Fruit fly (Drosophila melanogaster) whole organism, embryonic: Measurements from ENCODE around the gene CG34163.
A peak's percentile ranks its signal among the peaks of the same experiment; 100 is the strongest.

Experiments used
- Atf-2 ChIP-seq: fragments of 200-800 bp; sonication (Bioruptor generic); optimal IDR thresholded peaks from 2 replicates; lab custom pipeline; 2016; ENCODE audit warnings: missing biosample characterization, missing genetic modification characterization
- Bteb2 ChIP-seq: fragments of 200-800 bp; sonication (Bioruptor generic); optimal IDR thresholded peaks from 2 replicates; lab custom pipeline; 2016; ENCODE audit warnings: missing biosample characterization, missing genetic modification characterization
- CG10274 ChIP-seq: fragments of 200-800 bp; sonication (Bioruptor generic); optimal IDR thresholded peaks from 3 replicates; lab custom pipeline; 2017; ENCODE audit warnings: missing biosample characterization, mild to moderate bottlenecking, missing genetic modification characterization
- CG10366 ChIP-seq: fragments of 200-800 bp; sonication (Bioruptor generic); IDR thresholded peaks from 2 replicates; pipeline ENCODE4 v1.3.6; 2022; ENCODE audit warnings: missing biosample characterization, missing genetic modification characterization
- CG11560 ChIP-seq: fragments of 200-800 bp; sonication (Bioruptor generic); IDR thresholded peaks from 3 replicates; pipeline ENCODE4 v1.3.6; 2022; ENCODE audit warnings: missing biosample characterization, missing genetic modification characterization
- CG12942 ChIP-seq: fragments of 200-800 bp; sonication (Bioruptor generic); optimal IDR thresholded peaks from 3 replicates; lab custom pipeline; 2016; ENCODE audit warnings: missing biosample characterization, missing genetic modification characterization
- CG13287 ChIP-seq: fragments of 200-800 bp; sonication (Bioruptor generic); IDR thresholded peaks from 2 replicates; pipeline ENCODE4 v1.3.6; 2022; ENCODE audit warnings: missing biosample characterization, missing genetic modification characterization; ENCODE audit not compliant: partially characterized antibody
- CG17361 ChIP-seq: fragments of 200-800 bp; sonication (Bioruptor generic); IDR thresholded peaks from 3 replicates; pipeline ENCODE4 v1.3.6; 2022; ENCODE audit warnings: missing biosample characterization, missing genetic modification characterization
- CG17385 ChIP-seq: fragments of 200-800 bp; sonication (Bioruptor generic); optimal IDR thresholded peaks from 3 replicates; lab custom pipeline; 2018; ENCODE audit warnings: missing biosample characterization, mild to moderate bottlenecking, missing genetic modification characterization
- CG17568 ChIP-seq: fragments of 200-800 bp; sonication (Bioruptor generic); optimal IDR thresholded peaks from 2 replicates; lab custom pipeline; 2018; ENCODE audit warnings: missing biosample characterization, mild to moderate bottlenecking, missing genetic modification characterization, moderate library complexity
- CG17829 ChIP-seq: fragments of 200-800 bp; optimal IDR thresholded peaks from 2 replicates; lab custom pipeline; 2019; ENCODE audit warnings: missing biosample characterization, mild to moderate bottlenecking, missing genetic modification characterization, moderate library complexity
- CG18619 ChIP-seq: fragments of 200-800 bp; sonication (Bioruptor generic); optimal IDR thresholded peaks from 3 replicates; lab custom pipeline; 2017; ENCODE audit warnings: missing biosample characterization, mild to moderate bottlenecking, missing genetic modification characterization
- CG30431 ChIP-seq: fragments of 200-800 bp; sonication (Bioruptor generic); optimal IDR thresholded peaks from 2 replicates; lab custom pipeline; 2017; ENCODE audit warnings: missing biosample characterization, missing genetic modification characterization
- CG3163 ChIP-seq: fragments of 200-800 bp; sonication (Bioruptor generic); optimal IDR thresholded peaks from 3 replicates; lab custom pipeline; 2016; ENCODE audit warnings: missing biosample characterization, missing genetic modification characterization
- CG6175 ChIP-seq: fragments of 200-800 bp; sonication (Bioruptor generic); IDR thresholded peaks from 3 replicates; pipeline ENCODE4 v1.3.6; 2022; ENCODE audit warnings: missing biosample characterization, missing genetic modification characterization
- CG6654 ChIP-seq: fragments of 200-800 bp; sonication (Bioruptor generic); optimal IDR thresholded peaks from 2 replicates; lab custom pipeline; 2017; ENCODE audit warnings: missing biosample characterization, mild to moderate bottlenecking, missing genetic modification characterization
- CG7556 ChIP-seq: fragments of 200-800 bp; sonication (Bioruptor generic); optimal IDR thresholded peaks from 2 replicates; lab custom pipeline; 2017; ENCODE audit warnings: missing biosample characterization, mild to moderate bottlenecking, missing genetic modification characterization
- CG7745 ChIP-seq: fragments of 200-800 bp; sonication (Bioruptor generic); optimal IDR thresholded peaks from 2 replicates; lab custom pipeline; 2018; ENCODE audit warnings: missing biosample characterization, mild to moderate bottlenecking, missing genetic modification characterization, moderate library complexity
- CkIIα-i1 ChIP-seq: fragments of 200-800 bp; sonication (Bioruptor generic); IDR thresholded peaks from 2 replicates; pipeline ENCODE4 v1.3.6; 2022; ENCODE audit warnings: missing biosample characterization, missing genetic modification characterization
- D19A ChIP-seq: fragments of 200-800 bp; optimal IDR thresholded peaks from 3 replicates; lab custom pipeline; 2019; ENCODE audit warnings: missing biosample characterization, mild to moderate bottlenecking, missing genetic modification characterization, moderate library complexity
- Eip74EF ChIP-seq, 2 experiments: fragments of 200-800 bp in 1 of 2; fragments of >200 bp in 1 of 2; sonication (Bioruptor generic) in 1 of 2; optimal IDR thresholded peaks; 2 replicates each; lab custom pipeline; 2017 to 2019; ENCODE audit warnings: missing biosample characterization in 2 of 2, missing genetic modification characterization in 2 of 2, mild to moderate bottlenecking in 1 of 2, moderate library complexity in 1 of 2
- Gsc ChIP-seq: fragments of 200-800 bp; sonication (Bioruptor generic); IDR thresholded peaks from 2 replicates; pipeline ENCODE4 v1.3.6; 2022; ENCODE audit warnings: missing biosample characterization, missing genetic modification characterization
- Hr78 ChIP-seq, 2 experiments: fragments of 200-800 bp in 1 of 2; fragments of >200 bp in 1 of 2; sonication (Bioruptor generic) in 1 of 2; optimal IDR thresholded peaks; 2 replicates each; lab custom pipeline; 2017 to 2019; ENCODE audit warnings: missing biosample characterization in 2 of 2, missing genetic modification characterization in 2 of 2, mild to moderate bottlenecking in 1 of 2, moderate library complexity in 1 of 2
- Lhr ChIP-seq: fragments of 200-800 bp; sonication (Bioruptor generic); optimal IDR thresholded peaks from 3 replicates; lab custom pipeline; 2017; ENCODE audit warnings: mild to moderate bottlenecking, missing biosample characterization, missing genetic modification reagents, missing genetic modification characterization
- Med ChIP-seq: fragments of 200-800 bp; sonication (Bioruptor generic); peaks from one replicate; lab custom pipeline; 2016; ENCODE audit warnings: missing biosample characterization, missing genetic modification characterization, mild to moderate bottlenecking, inconsistent platforms, moderate library complexity
- Mrtf ChIP-seq: fragments of 200-800 bp; sonication (Bioruptor generic); IDR thresholded peaks from 3 replicates; pipeline ENCODE4 v1.3.6; 2022; ENCODE audit warnings: missing biosample characterization, missing genetic modification characterization
- Neu2 ChIP-seq: fragments of 200-800 bp; sonication (Bioruptor generic); optimal IDR thresholded peaks from 3 replicates; lab custom pipeline; 2016; ENCODE audit warnings: missing biosample characterization, missing genetic modification characterization, borderline replicate concordance
- Opbp ChIP-seq: fragments of 200-800 bp; sonication (Bioruptor generic); IDR thresholded peaks from 3 replicates; pipeline ENCODE4 v1.3.6; 2022; ENCODE audit warnings: missing biosample characterization, missing genetic modification characterization; ENCODE audit not compliant: partially characterized antibody
- Ravus ChIP-seq: fragments of 200-800 bp; sonication (Bioruptor generic); IDR thresholded peaks from 2 replicates; pipeline ENCODE4 v1.3.6; 2022; ENCODE audit warnings: missing biosample characterization, missing genetic modification characterization
- Sox102F ChIP-seq: fragments of 200-800 bp; sonication (Bioruptor generic); optimal IDR thresholded peaks from 2 replicates; lab custom pipeline; 2018; ENCODE audit warnings: missing biosample characterization, mild to moderate bottlenecking, missing genetic modification characterization, moderate library complexity
- Stat92E ChIP-seq, 3 experiments: fragments of >200 bp in 2 of 3; fragments of 200-800 bp in 1 of 3; sonication (Bioruptor generic) in 1 of 3; optimal IDR thresholded peaks; 2 replicates each; lab custom pipeline; 2017 to 2019; ENCODE audit warnings: missing biosample characterization in 3 of 3, missing genetic modification characterization in 3 of 3, mild to moderate bottlenecking in 1 of 3, moderate library complexity in 1 of 3
- ap ChIP-seq: fragments of 200-800 bp; sonication (Bioruptor generic); IDR thresholded peaks from 2 replicates; pipeline ENCODE4 v1.3.6; 2022; ENCODE audit warnings: missing biosample characterization, missing genetic modification characterization
- bsh ChIP-seq, 2 experiments: fragments of 200-800 bp; sonication (Bioruptor generic); optimal IDR thresholded peaks; 2 replicates each; lab custom pipeline; 2017 to 2018; ENCODE audit warnings: mild to moderate bottlenecking in 2 of 2, missing biosample characterization in 2 of 2, missing genetic modification characterization in 2 of 2, moderate library complexity in 1 of 2
- cad ChIP-seq: fragments of >200 bp; optimal IDR thresholded peaks from 2 replicates; lab custom pipeline; 2017; ENCODE audit warnings: missing biosample characterization, missing genetic modification characterization
- caup ChIP-seq: fragments of 200-800 bp; sonication (Bioruptor generic); optimal IDR thresholded peaks from 3 replicates; lab custom pipeline; 2017; ENCODE audit warnings: missing biosample characterization, mild to moderate bottlenecking, missing genetic modification characterization, moderate library complexity; ENCODE audit not compliant: severe bottlenecking
- chm ChIP-seq: fragments of 200-800 bp; sonication (Bioruptor generic); IDR thresholded peaks from 2 replicates; pipeline ENCODE4 v1.3.6; 2022; ENCODE audit warnings: missing biosample characterization, missing genetic modification characterization
- crp ChIP-seq, 2 experiments: fragments of 200-800 bp; sonication (Bioruptor generic); optimal IDR thresholded peaks; 2 replicates in 1 of 2; 3 replicates in 1 of 2; lab custom pipeline; 2017; ENCODE audit warnings: missing biosample characterization in 2 of 2, missing genetic modification characterization in 2 of 2, mild to moderate bottlenecking in 1 of 2, moderate library complexity in 1 of 2
- dimm ChIP-seq: fragments of 200-800 bp; sonication (Bioruptor generic); IDR thresholded peaks from 2 replicates; pipeline ENCODE4 v1.3.6; 2022; ENCODE audit warnings: missing biosample characterization, missing genetic modification characterization
- exex ChIP-seq: fragments of 200-800 bp; sonication (Bioruptor generic); optimal IDR thresholded peaks from 4 replicates; lab custom pipeline; 2018; ENCODE audit warnings: missing biosample characterization, mild to moderate bottlenecking, missing genetic modification characterization, moderate library complexity
- fd64A ChIP-seq: fragments of 200-800 bp; sonication (Bioruptor generic); optimal IDR thresholded peaks from 3 replicates; lab custom pipeline; 2018; ENCODE audit warnings: missing biosample characterization, mild to moderate bottlenecking, missing genetic modification characterization
- gro ChIP-seq: fragments of 200-800 bp; sonication (Bioruptor generic); optimal IDR thresholded peaks from 2 replicates; lab custom pipeline; 2016; ENCODE audit warnings: missing biosample characterization, missing genetic modification characterization
- hb ChIP-seq: fragments of 200-800 bp; sonication (Bioruptor generic); IDR thresholded peaks from 3 replicates; pipeline ENCODE4 v1.3.6; 2022; ENCODE audit warnings: missing biosample characterization, missing genetic modification characterization; ENCODE audit not compliant: partially characterized antibody
- lov ChIP-seq, 2 experiments: fragments of 200-800 bp in 1 of 2; fragments of >200 bp in 1 of 2; sonication (Bioruptor generic) in 1 of 2; IDR thresholded peaks in 1 of 2; optimal IDR thresholded peaks in 1 of 2; 2 replicates in 1 of 2; 3 replicates in 1 of 2; pipeline versions ENCODE4 v1.3.6 to Lab custom; 2017 to 2022; ENCODE audit warnings: missing biosample characterization in 1 of 2, missing genetic modification characterization in 1 of 2
- p53 ChIP-seq: fragments of 200-800 bp; sonication (Bioruptor generic); optimal IDR thresholded peaks from 2 replicates; lab custom pipeline; 2016; ENCODE audit warnings: missing biosample characterization, missing genetic modification characterization
- sisA ChIP-seq: fragments of 200-800 bp; sonication (Bioruptor generic); IDR thresholded peaks from 2 replicates; pipeline ENCODE4 v1.3.6; 2022; ENCODE audit warnings: missing biosample characterization, missing genetic modification characterization
- slbo ChIP-seq: fragments of 200-800 bp; sonication (Bioruptor generic); IDR thresholded peaks from 2 replicates; pipeline ENCODE4 v1.3.6; 2022; ENCODE audit warnings: missing biosample characterization, missing genetic modification characterization
- sug ChIP-seq: fragments of 200-800 bp; optimal IDR thresholded peaks from 2 replicates; lab custom pipeline; 2019; ENCODE audit warnings: missing biosample characterization, mild to moderate bottlenecking, missing genetic modification characterization, moderate library complexity
- tio ChIP-seq: fragments of 200-800 bp; sonication (Bioruptor generic); optimal IDR thresholded peaks from 2 replicates; lab custom pipeline; 2017; ENCODE audit warnings: missing biosample characterization, missing genetic modification characterization, inconsistent platforms

CG34163 gene

DNA sequence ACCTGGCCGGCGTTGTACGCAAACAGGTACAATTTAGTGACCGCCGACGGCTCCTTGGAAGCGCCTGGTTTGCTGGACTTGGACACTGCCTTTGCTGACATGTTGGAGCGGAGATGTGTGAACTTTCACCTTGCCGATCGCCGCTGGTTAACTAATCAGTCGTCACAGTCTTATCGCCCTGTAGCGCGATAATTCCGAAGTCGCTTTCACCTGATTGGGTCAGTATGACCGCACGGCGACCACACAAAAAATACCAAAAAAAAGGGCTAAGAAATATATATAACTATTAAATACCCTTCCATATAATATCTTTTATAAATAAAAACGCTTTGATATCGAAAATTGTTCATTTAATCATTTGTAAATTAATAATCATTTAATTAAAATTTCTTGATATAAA is 14.0 kb downstream of the CG34163 start, which contains the start of gene Hacd1 (continued):
- TF ChIP-seq Stat92E (GFP tag; optimal IDR thresholded peaks at IDR 0.05; lab: Kevin White, UChicago) (peak in 1 of 3 experiments; percentile 4), CG17829 (tag; lab: Kevin White, UChicago) (peak; percentile 1), tio (no peak), Hr78 (GFP tag; optimal IDR thresholded peaks at IDR 0.05; lab: Kevin White, UChicago) (peak in 1 of 2 experiments; percentile 99), CG18619 (no peak), exex (tag; lab: Kevin White, UChicago) (peak; percentile 52), hb (GFP tag; lab: Robert Waterston, UW) (no peak), gro (GFP tag; lab: Kevin White, UChicago) (no peak), CG6654 (GFP tag; lab: Kevin White, UChicago) (no peak), ap (no peak), CG3163 (GFP tag; lab: Kevin White, UChicago) (no peak), CG6175 (GFP tag; lab: Robert Waterston, UW) (no peak), CkIIα-i1 (no peak), Sox102F (no peak), CG7745 (tag; lab: Kevin White, UChicago) (no peak), sug (peak; percentile 60), Med (GFP tag; lab: Kevin White, UChicago) (peak; percentile 64), lov (optimal IDR thresholded peaks at IDR 0.05; lab: Kevin White, UChicago) (no peak), lov (GFP tag; IDR thresholded peaks at IDR 0.05; lab: Robert Waterston, UW) (no peak), sisA (GFP tag; lab: Robert Waterston, UW) (no peak), D19A (tag; lab: Kevin White, UChicago) (peak; percentile 99), p53 (GFP tag; lab: Kevin White, UChicago) (no peak), CG10274 (GFP tag; lab: Kevin White, UChicago) (no peak), bsh (GFP tag; optimal IDR thresholded peaks at IDR 0.05; lab: Kevin White, UChicago) (no peak), dimm (no peak), CG17568 (GFP tag; lab: Kevin White, UChicago) (no peak), slbo (no peak), CG7556 (GFP tag; lab: Kevin White, UChicago) (no peak), Lhr (GFP tag; lab: Kevin White, UChicago) (no peak), crp (GFP tag; optimal IDR thresholded peaks at IDR 0.05; lab: Kevin White, UChicago) (peak in 1 of 2 experiments; percentile 42), CG17385 (peak; percentile 4), Opbp (GFP tag; lab: Robert Waterston, UW) (no peak)
- TF ChIP-seq, all 482 proteins: peak for 23

dm6 chr2L:12002922-12003791 is 15.1 kb downstream of the CG34163 start:
- TF ChIP-seq CG12942 (GFP tag; lab: Kevin White, UChicago) = no peak
- no peak for TF ChIP-seq Ravus
- TF ChIP-seq CG13287 (GFP tag; lab: Robert Waterston, UW) = no peak
- no peak for TF ChIP-seq Mrtf (GFP tag; lab: Robert Waterston, UW)
- no peak for TF ChIP-seq caup
- no peak for TF ChIP-seq fd64A
- TF ChIP-seq Gsc = no peak
- peak in 1 of 2 experiments; percentile 78 for TF ChIP-seq Eip74EF (GFP tag; optimal IDR thresholded peaks at IDR 0.05; lab: Kevin White, UChicago)
- no peak for TF ChIP-seq CG30431 (GFP tag; lab: Kevin White, UChicago)
- no peak for TF ChIP-seq chm
- no peak for TF ChIP-seq Atf-2
- TF ChIP-seq Neu2 (GFP tag; lab: Kevin White, UChicago) = no peak
- TF ChIP-seq Bteb2 (GFP tag; lab: Kevin White, UChicago) = no peak
- TF ChIP-seq CG17361 (GFP tag; lab: Robert Waterston, UW) = no peak
- TF ChIP-seq CG10366 (GFP tag; lab: Robert Waterston, UW) = no peak
- TF ChIP-seq cad (GFP tag; lab: Kevin White, UChicago) = no peak
- TF ChIP-seq CG11560 (tag; lab: Robert Waterston, UW) = no peak
